Fruit fly (Drosophila melanogaster) whole organism, embryonic: ENCODE results near the gene CG8289.
A peak's percentile ranks its signal among the peaks of the same experiment; 100 is the strongest.

ENCODE experiments used
- Abd-B ChIP-seq: fragments of 200-800 bp; sonication (Bioruptor generic); optimal IDR thresholded peaks from 2 replicates; lab custom pipeline; 2018; ENCODE audit warnings: missing biosample characterization, mild to moderate bottlenecking, missing genetic modification characterization, moderate library complexity
- CG1024 ChIP-seq: fragments of 200-800 bp; sonication (Bioruptor generic); IDR thresholded peaks from 2 replicates; pipeline ENCODE4 v1.3.6; 2022; ENCODE audit warnings: missing biosample characterization, missing genetic modification characterization
- CG10431 ChIP-seq: fragments of 200-800 bp; sonication (Bioruptor generic); optimal IDR thresholded peaks from 3 replicates; lab custom pipeline; 2018; ENCODE audit warnings: missing biosample characterization, mild to moderate bottlenecking, missing genetic modification characterization
- CG10979 ChIP-seq: fragments of 200-800 bp; sonication (Bioruptor generic); optimal IDR thresholded peaks from 2 replicates; lab custom pipeline; 2018; ENCODE audit warnings: missing biosample characterization, mild to moderate bottlenecking, missing genetic modification characterization, moderate library complexity
- CG11247 ChIP-seq: fragments of 200-800 bp; sonication (Bioruptor generic); IDR thresholded peaks from 2 replicates; pipeline ENCODE4 v1.3.6; 2022; ENCODE audit warnings: missing biosample characterization, missing genetic modification characterization
- CG12236 ChIP-seq: fragments of 200-800 bp; sonication (Bioruptor generic); optimal IDR thresholded peaks from 2 replicates; lab custom pipeline; 2016; ENCODE audit warnings: missing biosample characterization, missing genetic modification characterization
- CG12659 ChIP-seq: fragments of 200-800 bp; sonication (Bioruptor generic); optimal IDR thresholded peaks from 3 replicates; lab custom pipeline; 2017; ENCODE audit warnings: mild to moderate bottlenecking, missing biosample characterization, missing genetic modification reagents, missing genetic modification characterization
- CG12769 ChIP-seq: fragments of 200-800 bp; sonication (Bioruptor generic); optimal IDR thresholded peaks from 2 replicates; lab custom pipeline; 2019; ENCODE audit warnings: missing biosample characterization, mild to moderate bottlenecking, missing genetic modification characterization, moderate library complexity
- CG13296 ChIP-seq: fragments of 200-800 bp; sonication (Bioruptor generic); optimal IDR thresholded peaks from 3 replicates; lab custom pipeline; 2018; ENCODE audit warnings: missing biosample characterization, mild to moderate bottlenecking, missing genetic modification characterization
- CG16813 ChIP-seq: fragments of 200-800 bp; sonication (Bioruptor generic); IDR thresholded peaks from 3 replicates; pipeline ENCODE4 v1.3.6; 2022; ENCODE audit warnings: missing biosample characterization, missing genetic modification characterization; ENCODE audit not compliant: partially characterized antibody
- CG2712 ChIP-seq: fragments of 200-800 bp; optimal IDR thresholded peaks from 3 replicates; lab custom pipeline; 2019; ENCODE audit warnings: missing biosample characterization, mild to moderate bottlenecking, missing genetic modification characterization, moderate library complexity
- CG2889 ChIP-seq: fragments of 200-800 bp; sonication (Bioruptor generic); IDR thresholded peaks from 3 replicates; pipeline ENCODE4 v1.3.6; 2022; ENCODE audit warnings: missing biosample characterization, missing genetic modification characterization
- CG30403 ChIP-seq: fragments of 200-800 bp; sonication (Bioruptor generic); optimal IDR thresholded peaks from 3 replicates; lab custom pipeline; 2016; ENCODE audit warnings: missing biosample characterization, missing genetic modification characterization
- CG31441 ChIP-seq: fragments of 200-800 bp; sonication (Bioruptor generic); IDR thresholded peaks from 2 replicates; pipeline ENCODE4 v1.3.6; 2022; ENCODE audit warnings: missing biosample characterization, missing genetic modification characterization
- CG32532 ChIP-seq: fragments of 200-800 bp; sonication (Bioruptor generic); IDR thresholded peaks from 2 replicates; pipeline ENCODE4 v1.3.6; 2022; ENCODE audit warnings: missing biosample characterization, missing genetic modification characterization
- CG32767 ChIP-seq: fragments of 200-800 bp; sonication (Bioruptor generic); IDR thresholded peaks from 2 replicates; pipeline ENCODE4 v1.3.6; 2022; ENCODE audit warnings: missing biosample characterization, missing genetic modification characterization
- CG33213 ChIP-seq: fragments of 200-800 bp; sonication (Bioruptor generic); optimal IDR thresholded peaks from 3 replicates; lab custom pipeline; 2016; ENCODE audit warnings: missing biosample characterization, missing genetic modification characterization
- CG3995 ChIP-seq: fragments of 200-800 bp; sonication (Bioruptor generic); optimal IDR thresholded peaks from 3 replicates; lab custom pipeline; 2016; ENCODE audit warnings: missing biosample characterization, missing genetic modification characterization
- CG4360 ChIP-seq: fragments of 200-800 bp; sonication (Bioruptor generic); IDR thresholded peaks from 2 replicates; pipeline ENCODE4 v1.3.6; 2022; ENCODE audit warnings: missing biosample characterization, missing genetic modification characterization
- CG4854 ChIP-seq: fragments of 200-800 bp; sonication (Bioruptor generic); optimal IDR thresholded peaks from 2 replicates; lab custom pipeline; 2016; ENCODE audit warnings: missing biosample characterization, missing genetic modification characterization, inconsistent platforms
- CG7839 ChIP-seq: fragments of 200-800 bp; sonication (Bioruptor generic); optimal IDR thresholded peaks from 3 replicates; lab custom pipeline; 2018; ENCODE audit warnings: missing biosample characterization, mild to moderate bottlenecking, missing genetic modification characterization, moderate library complexity
- CG9876 ChIP-seq: fragments of 200-800 bp; sonication (Bioruptor generic); optimal IDR thresholded peaks from 2 replicates; lab custom pipeline; 2016; ENCODE audit warnings: missing biosample characterization, missing genetic modification characterization
- Dip3 ChIP-seq: fragments of 200-800 bp; sonication (Bioruptor generic); optimal IDR thresholded peaks from 3 replicates; lab custom pipeline; 2016; ENCODE audit warnings: missing biosample characterization, missing genetic modification characterization
- Dref ChIP-seq: fragments of 200-800 bp; sonication (Bioruptor generic); IDR thresholded peaks from 2 replicates; pipeline ENCODE4 v1.3.6; 2022; ENCODE audit warnings: missing biosample characterization, missing genetic modification characterization
- Drgx ChIP-seq: fragments of 200-800 bp; sonication (Bioruptor generic); IDR thresholded peaks from 2 replicates; pipeline ENCODE4 v1.3.6; 2022; ENCODE audit warnings: missing biosample characterization, missing genetic modification characterization
- Kr ChIP-seq: fragments of 200-800 bp; sonication (Bioruptor generic); optimal IDR thresholded peaks from 2 replicates; lab custom pipeline; 2017; ENCODE audit warnings: missing biosample characterization, mild to moderate bottlenecking, missing genetic modification characterization
- Nf-YB ChIP-seq: fragments of 200-800 bp; sonication (Bioruptor generic); optimal IDR thresholded peaks from 3 replicates; lab custom pipeline; 2019; ENCODE audit warnings: missing biosample characterization, mild to moderate bottlenecking, missing genetic modification characterization, moderate library complexity
- Poxn ChIP-seq: fragments of 200-800 bp; sonication (Bioruptor generic); IDR thresholded peaks from 2 replicates; pipeline ENCODE4 v1.3.6; 2022; ENCODE audit warnings: missing biosample characterization, missing genetic modification characterization
- ash1 ChIP-seq: fragments of 200-800 bp; sonication (Bioruptor generic); optimal IDR thresholded peaks from 2 replicates; lab custom pipeline; 2018; ENCODE audit warnings: missing biosample characterization, mild to moderate bottlenecking, missing genetic modification characterization
- cato ChIP-seq: fragments of 200-800 bp; sonication (Bioruptor generic); optimal IDR thresholded peaks from 2 replicates; lab custom pipeline; 2016; ENCODE audit warnings: missing biosample characterization, missing genetic modification characterization, borderline replicate concordance
- esg ChIP-seq: fragments of 200-800 bp; sonication (Bioruptor generic); conservative IDR thresholded peaks from 2 replicates; pipeline ENCODE4 v1.3.6; 2022; ENCODE audit warnings: missing biosample characterization, missing genetic modification characterization
- fd64A ChIP-seq: fragments of 200-800 bp; sonication (Bioruptor generic); optimal IDR thresholded peaks from 3 replicates; lab custom pipeline; 2018; ENCODE audit warnings: missing biosample characterization, mild to moderate bottlenecking, missing genetic modification characterization
- fru ChIP-seq: fragments of >200 bp; optimal IDR thresholded peaks from 2 replicates; lab custom pipeline; 2017
- gcm2 ChIP-seq: fragments of 200-800 bp; sonication (Bioruptor generic); optimal IDR thresholded peaks from 2 replicates; lab custom pipeline; 2016; ENCODE audit warnings: missing biosample characterization, missing genetic modification characterization
- grau ChIP-seq: fragments of 200-800 bp; optimal IDR thresholded peaks from 3 replicates; lab custom pipeline; 2019; ENCODE audit warnings: missing biosample characterization, mild to moderate bottlenecking, missing genetic modification characterization, moderate library complexity
- hkb ChIP-seq, 2 experiments: fragments of 200-800 bp in 1 of 2; fragments of >200 bp in 1 of 2; sonication (Bioruptor generic) in 1 of 2; IDR thresholded peaks in 1 of 2; optimal IDR thresholded peaks in 1 of 2; 2 replicates each; pipeline versions ENCODE4 v1.3.6 to Lab custom; 2017 to 2022; ENCODE audit warnings: missing biosample characterization in 1 of 2, missing genetic modification characterization in 1 of 2
- hth ChIP-seq: fragments of >200 bp; optimal IDR thresholded peaks from 2 replicates; lab custom pipeline; 2017; ENCODE audit warnings: inconsistent platforms
- lola ChIP-seq, 3 experiments: fragments of >200 bp in 2 of 3; fragments of 200-800 bp in 1 of 3; sonication (Bioruptor generic) in 1 of 3; optimal IDR thresholded peaks; 2 replicates each; lab custom pipeline; 2017 to 2019; ENCODE audit warnings: missing biosample characterization in 3 of 3, missing genetic modification characterization in 3 of 3, mild to moderate bottlenecking in 1 of 3, moderate library complexity in 1 of 3
- otp ChIP-seq: fragments of 200-800 bp; sonication (Bioruptor generic); IDR thresholded peaks from 3 replicates; pipeline ENCODE4, ENCODE4 v1.3.6; 2022; ENCODE audit warnings: missing biosample characterization, missing genetic modification characterization
- pb ChIP-seq: fragments of 200-800 bp; sonication (Bioruptor generic); optimal IDR thresholded peaks from 3 replicates; lab custom pipeline; 2016; ENCODE audit warnings: missing biosample characterization, missing genetic modification characterization
- pzg ChIP-seq: fragments of 200-800 bp; sonication (Bioruptor generic); optimal IDR thresholded peaks from 3 replicates; lab custom pipeline; 2018; ENCODE audit warnings: missing biosample characterization, mild to moderate bottlenecking, missing genetic modification characterization, moderate library complexity
- run ChIP-seq: fragments of 200-800 bp; sonication (Bioruptor generic); optimal IDR thresholded peaks from 3 replicates; lab custom pipeline; 2018; ENCODE audit warnings: missing biosample characterization, mild to moderate bottlenecking, missing genetic modification characterization
- scrt ChIP-seq: fragments of 200-800 bp; sonication (Bioruptor generic); optimal IDR thresholded peaks from 2 replicates; lab custom pipeline; 2018; ENCODE audit warnings: missing biosample characterization, mild to moderate bottlenecking, missing genetic modification characterization, moderate library complexity
- slou ChIP-seq: fragments of 200-800 bp; sonication (Bioruptor generic); optimal IDR thresholded peaks from 3 replicates; lab custom pipeline; 2016; ENCODE audit warnings: missing biosample characterization, missing genetic modification characterization
- tll ChIP-seq, 2 experiments: fragments of 200-800 bp in 1 of 2; fragments of >200 bp in 1 of 2; sonication (Bioruptor generic) in 1 of 2; optimal IDR thresholded peaks; 2 replicates each; lab custom pipeline; 2017 to 2019; ENCODE audit warnings: missing biosample characterization in 2 of 2, missing genetic modification characterization in 2 of 2, mild to moderate bottlenecking in 1 of 2, moderate library complexity in 1 of 2
- trem ChIP-seq: fragments of 200-800 bp; optimal IDR thresholded peaks from 3 replicates; lab custom pipeline; 2019; ENCODE audit warnings: missing biosample characterization, mild to moderate bottlenecking, missing genetic modification characterization, moderate library complexity
- unpg ChIP-seq: fragments of 200-800 bp; sonication (Bioruptor generic); optimal IDR thresholded peaks from 3 replicates; lab custom pipeline; 2018; ENCODE audit warnings: missing biosample characterization, mild to moderate bottlenecking, missing genetic modification characterization, moderate library complexity
- usp ChIP-seq: fragments of >200 bp; optimal IDR thresholded peaks from 2 replicates; lab custom pipeline; 2017; ENCODE audit warnings: missing biosample characterization, missing genetic modification characterization
- vfl ChIP-seq: fragments of 200-800 bp; sonication (Bioruptor generic); optimal IDR thresholded peaks from 2 replicates; lab custom pipeline; 2016; ENCODE audit warnings: missing biosample characterization, missing genetic modification characterization
- zen ChIP-seq: fragments of 200-800 bp; sonication (Bioruptor generic); optimal IDR thresholded peaks from 3 replicates; lab custom pipeline; 2018; ENCODE audit warnings: missing biosample characterization, mild to moderate bottlenecking, missing genetic modification characterization, moderate library complexity
- zfh1 ChIP-seq: fragments of 200-800 bp; sonication (Bioruptor generic); IDR thresholded peaks from 3 replicates; pipeline ENCODE4 v1.3.6; 2022; ENCODE audit warnings: missing biosample characterization, missing genetic modification characterization

The CG8289 gene

DNA sequence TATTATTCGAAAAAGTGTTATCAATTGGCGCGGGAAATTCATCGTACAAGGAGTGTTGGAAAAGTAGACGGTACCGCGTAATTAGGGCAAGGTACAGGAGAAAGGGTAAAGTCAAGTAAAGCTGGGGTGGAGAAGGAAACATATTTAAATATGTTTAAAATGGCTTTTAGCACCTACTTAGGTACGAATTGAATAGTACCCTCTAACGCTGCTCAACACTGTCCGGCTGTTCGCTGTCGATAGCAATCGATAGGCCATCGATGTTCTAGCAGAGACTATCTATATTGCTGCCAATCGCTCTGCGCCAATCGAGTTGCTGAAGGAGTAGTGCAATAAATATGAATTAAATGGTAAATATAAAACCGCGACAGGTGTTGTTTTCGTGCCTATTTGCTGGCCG is 36.5 kb downstream of the CG8289 start, which contains the start of gene X11L (continued):
- TF ChIP-seq Dip3 (GFP tag; lab: Kevin White, UChicago): peak; percentile 74
- TF ChIP-seq CG30403 (GFP tag; lab: Kevin White, UChicago): peak; percentile 78
- peak; percentile 72 for TF ChIP-seq CG11247 (GFP tag; lab: Robert Waterston, UW)
- TF ChIP-seq CG33213: peak; percentile 76
- peak; percentile 63; the same call in 1 of the 2 replicates for TF ChIP-seq CG1024 (GFP tag; lab: Robert Waterston, UW)
- TF ChIP-seq zen (tag; lab: Kevin White, UChicago): peak; percentile 61
- TF ChIP-seq cato: peak; percentile 37
- no peak for TF ChIP-seq CG32767 (GFP tag; lab: Robert Waterston, UW)
- TF ChIP-seq usp: no peak
- TF ChIP-seq CG2712 (tag; lab: Kevin White, UChicago): peak; percentile 48
- no peak for TF ChIP-seq CG10431
- peak; percentile 29 for TF ChIP-seq slou (GFP tag; lab: Kevin White, UChicago)
- TF ChIP-seq scrt (GFP tag; lab: Kevin White, UChicago): no peak
- TF ChIP-seq vfl (GFP tag; lab: Kevin White, UChicago): peak; percentile 79
- TF ChIP-seq zfh1 (GFP tag; lab: Robert Waterston, UW): peak; percentile 77; the same call in 2 of the 3 replicates
- peak; percentile 35 for TF ChIP-seq CG4854
- peak; percentile 53 for TF ChIP-seq CG9876 (GFP tag; lab: Kevin White, UChicago)
- peak; percentile 61 for TF ChIP-seq grau
- TF ChIP-seq tll (GFP tag; optimal IDR thresholded peaks at IDR 0.05; lab: Kevin White, UChicago): no peak
- peak; percentile 91 for TF ChIP-seq CG16813 (GFP tag; lab: Robert Waterston, UW)
- no peak for TF ChIP-seq Nf-YB (GFP tag; lab: Kevin White, UChicago)
- TF ChIP-seq fd64A: no peak
- TF ChIP-seq fru (lab: Kevin White, UChicago): no peak
- TF ChIP-seq pb: peak; percentile 55
- no peak for TF ChIP-seq hth (lab: Kevin White, UChicago)
- peak in 1 of 3 experiments; percentile 27 for TF ChIP-seq lola (GFP tag; optimal IDR thresholded peaks at IDR 0.05; lab: Kevin White, UChicago)
- TF ChIP-seq otp: no peak
- no peak for TF ChIP-seq unpg (GFP tag; lab: Kevin White, UChicago)
- peak; percentile 28; the same call in 1 of the 2 replicates for TF ChIP-seq esg (GFP tag; lab: Robert Waterston, UW)
- peak; percentile 56; the same call in 1 of the 2 replicates for TF ChIP-seq Drgx
- no peak for TF ChIP-seq ash1
- no peak for TF ChIP-seq CG13296 (GFP tag; lab: Kevin White, UChicago)
- peak; percentile 84 for TF ChIP-seq pzg (GFP tag; lab: Kevin White, UChicago)
- peak; percentile 92 for TF ChIP-seq Dref (GFP tag; lab: Robert Waterston, UW)
- peak; percentile 49 for TF ChIP-seq CG10979
- no peak for TF ChIP-seq CG7839
- TF ChIP-seq Abd-B (GFP tag; lab: Kevin White, UChicago): no peak
- no peak for TF ChIP-seq hkb (optimal IDR thresholded peaks at IDR 0.05; lab: Kevin White, UChicago)
- TF ChIP-seq hkb (GFP tag; IDR thresholded peaks at IDR 0.05; lab: Robert Waterston, UW): no peak; the same call in none of the 2 replicates
- no peak for TF ChIP-seq CG3995
- TF ChIP-seq trem (tag; lab: Kevin White, UChicago): peak; percentile 47
- no peak for TF ChIP-seq CG4360 (GFP tag; lab: Robert Waterston, UW)
- TF ChIP-seq CG2889 (GFP tag; lab: Robert Waterston, UW): no peak
- TF ChIP-seq Kr (GFP tag; lab: Kevin White, UChicago): no peak
- peak; percentile 37 for TF ChIP-seq CG12236
- peak; percentile 69 for TF ChIP-seq CG32532
- peak; percentile 65 for TF ChIP-seq gcm2 (GFP tag; lab: Kevin White, UChicago)
- TF ChIP-seq CG12659: peak; percentile 76
- TF ChIP-seq CG12769 (tag; lab: Kevin White, UChicago): no peak
- TF ChIP-seq run (tag; lab: Kevin White, UChicago): no peak
- no peak for TF ChIP-seq CG31441
- no peak for TF ChIP-seq Poxn
